Fruit fly (Drosophila melanogaster): Measurements from ENCODE around the gene RnpS1.
A peak's percentile ranks its signal among the peaks of the same experiment; 100 is the strongest.

- TF ChIP-seq cato (GFP tag; optimal IDR thresholded peaks at IDR 0.05; ENCODE audit: borderline replicate concordance) (peak; percentile 87), zfh2 (GFP tag; optimal IDR thresholded peaks at IDR 0.05) (peak; percentile 95), dan (GFP tag; IDR thresholded peaks at IDR 0.05) (peak; percentile 39; the same call in 1 of the 2 replicates)
Observed at dm6 chr3R:9533181-9534124, 18.4 kb upstream of the RnpS1 start.
